Worm (Caenorhabditis elegans) whole organism, L1 larva: Measurements from ENCODE around the gene rfp-1.

Experiments used
- C16A3.4 ChIP-seq: fragments of 150-350 bp; optimal IDR thresholded peaks from 2 replicates; lab custom pipeline; 2014; ENCODE audit warnings: missing biosample characterization, missing genetic modification characterization
- C34B4.2 ChIP-seq: sonication (generic microtip); optimal IDR thresholded peaks from 2 replicates; lab custom pipeline; 2017; ENCODE audit warnings: mild to moderate bottlenecking, missing genetic modification characterization, missing compliant biosample characterization
- aha-1 ChIP-seq: fragments of 150-350 bp; optimal IDR thresholded peaks from 2 replicates; lab custom pipeline; 2014; ENCODE audit warnings: missing biosample characterization, missing genetic modification characterization
- ceh-82 ChIP-seq, 3 experiments: fragments of 150-350 bp in 1 of 3; sonication (generic microtip) in 2 of 3; optimal IDR thresholded peaks; 2 replicates each; lab custom pipeline; 2014 to 2017; ENCODE audit warnings: missing biosample characterization in 3 of 3, missing genetic modification characterization in 3 of 3
- ceh-88 ChIP-seq: fragments of 200-800 bp; sonication (Bioruptor generic); IDR thresholded peaks from 2 replicates; pipeline ENCODE4 v1.3.6; 2022; ENCODE audit warnings: missing genetic modification characterization, missing compliant biosample characterization
- ceh-90 ChIP-seq: sonication (generic microtip); optimal IDR thresholded peaks from 2 replicates; lab custom pipeline; 2016; ENCODE audit warnings: missing genetic modification characterization, missing compliant biosample characterization
- ces-1 ChIP-seq: fragments of 150-350 bp; optimal IDR thresholded peaks from 2 replicates; lab custom pipeline; 2014; ENCODE audit warnings: missing biosample characterization, missing genetic modification reagents, missing genetic modification characterization
- dpl-1 ChIP-seq, 3 experiments: fragments of 150-350 bp in 2 of 3; sonication (generic microtip) in 1 of 3; optimal IDR thresholded peaks; 2 replicates each; lab custom pipeline; 2014 to 2017; ENCODE audit warnings: missing biosample characterization in 3 of 3, missing genetic modification characterization in 3 of 3, missing genetic modification reagents in 3 of 3
- dsc-1 ChIP-seq: sonication (generic microtip); optimal IDR thresholded peaks from 2 replicates; lab custom pipeline; 2016; ENCODE audit warnings: mild to moderate bottlenecking, missing genetic modification characterization, missing compliant biosample characterization
- efl-3 ChIP-seq: fragments of 200-800 bp; sonication (Bioruptor generic); optimal IDR thresholded peaks from 2 replicates; lab custom pipeline; 2018; ENCODE audit warnings: mild to moderate bottlenecking, missing genetic modification characterization, missing compliant biosample characterization
- egl-13 ChIP-seq: sonication (generic microtip); optimal IDR thresholded peaks from 2 replicates; lab custom pipeline; 2016; ENCODE audit warnings: missing genotype, missing genetic modification reagents, missing genetic modification characterization, missing compliant biosample characterization
- ets-5 ChIP-seq: fragments of 200-800 bp; sonication (Bioruptor generic); IDR thresholded peaks from 2 replicates; pipeline ENCODE4 v1.3.6; 2022; ENCODE audit warnings: missing genetic modification characterization, missing compliant biosample characterization
- fkh-8 ChIP-seq: sonication (generic microtip); optimal IDR thresholded peaks from 2 replicates; lab custom pipeline; 2016; ENCODE audit warnings: mild to moderate bottlenecking, missing genetic modification characterization, missing compliant biosample characterization
- grh-1 ChIP-seq: fragments of 200-800 bp; sonication (Bioruptor generic); IDR thresholded peaks from 2 replicates; pipeline ENCODE4 v1.3.6; 2022; ENCODE audit warnings: missing genetic modification reagents, missing genetic modification characterization, missing compliant biosample characterization
- hpl-2 ChIP-seq: fragments of 150-350 bp; optimal IDR thresholded peaks from 2 replicates; lab custom pipeline; 2014; ENCODE audit warnings: missing biosample characterization, missing genetic modification reagents, missing genetic modification characterization
- isw-1 ChIP-seq: fragments of 200-800 bp; sonication (Bioruptor generic); IDR thresholded peaks from 2 replicates; pipeline ENCODE4 v1.3.6; 2022; ENCODE audit warnings: missing genetic modification characterization, missing compliant biosample characterization
- lin-14 ChIP-seq: fragments of 200-800 bp; sonication (Bioruptor generic); optimal IDR thresholded peaks from 2 replicates; lab custom pipeline; 2018; ENCODE audit warnings: mild to moderate bottlenecking, missing genetic modification characterization, moderate library complexity, missing compliant biosample characterization
- lin-15B ChIP-seq: fragments of 150-350 bp; sonication (generic microtip); optimal IDR thresholded peaks from 3 replicates; lab custom pipeline; 2014; ENCODE audit warnings: missing biosample characterization, missing genetic modification characterization
- lir-3 ChIP-seq: sonication (generic microtip); optimal IDR thresholded peaks from 2 replicates; lab custom pipeline; 2016; ENCODE audit warnings: mild to moderate bottlenecking, missing genetic modification characterization, moderate library complexity, missing compliant biosample characterization; ENCODE audit not compliant: poor library complexity
- lsy-2 ChIP-seq, 2 experiments: fragments of 150-350 bp; optimal IDR thresholded peaks; 2 replicates each; lab custom pipeline; 2014; ENCODE audit warnings: missing biosample characterization in 2 of 2, missing genetic modification characterization in 2 of 2
- mab-9 ChIP-seq: fragments of 200-800 bp; sonication (Bioruptor generic); IDR thresholded peaks from 2 replicates; pipeline ENCODE4 v1.3.6; 2022; ENCODE audit warnings: missing genetic modification reagents, missing genetic modification characterization, missing compliant biosample characterization
- mdl-1 ChIP-seq, 2 experiments: fragments of 150-350 bp; optimal IDR thresholded peaks; 2 replicates each; lab custom pipeline; 2014 to 2017; ENCODE audit warnings: missing biosample characterization in 2 of 2, missing genetic modification characterization in 2 of 2, inconsistent platforms in 1 of 2
- mep-1 ChIP-seq: fragments of 150-350 bp; optimal IDR thresholded peaks from 2 replicates; lab custom pipeline; 2014; ENCODE audit warnings: missing biosample characterization, missing genetic modification characterization
- nhr-19 ChIP-seq: fragments of 200-800 bp; sonication (Bioruptor generic); conservative IDR thresholded peaks from 2 replicates; pipeline ENCODE4 v1.3.6; 2022; ENCODE audit warnings: missing genetic modification characterization, missing compliant biosample characterization
- nhr-20 ChIP-seq: sonication (generic microtip); optimal IDR thresholded peaks from 2 replicates; lab custom pipeline; 2016; ENCODE audit warnings: mild to moderate bottlenecking, missing genetic modification characterization, missing compliant biosample characterization
- nhr-76 ChIP-seq: sonication (generic microtip); optimal IDR thresholded peaks from 2 replicates; lab custom pipeline; 2017; ENCODE audit warnings: missing biosample characterization, missing genetic modification characterization
- nhr-77 ChIP-seq: fragments of 150-350 bp; optimal IDR thresholded peaks from 2 replicates; lab custom pipeline; 2014; ENCODE audit warnings: missing biosample characterization, missing genetic modification characterization
- pax-3 ChIP-seq: fragments of 200-800 bp; sonication (Bioruptor generic); optimal IDR thresholded peaks from 2 replicates; lab custom pipeline; 2018; ENCODE audit warnings: mild to moderate bottlenecking, missing genetic modification characterization, moderate library complexity, missing compliant biosample characterization
- snpc-4 ChIP-seq: fragments of 150-350 bp; optimal IDR thresholded peaks from 2 replicates; lab custom pipeline; 2014; ENCODE audit warnings: missing biosample characterization, missing genetic modification characterization
- snu-23 ChIP-seq: sonication (generic microtip); optimal IDR thresholded peaks from 2 replicates; lab custom pipeline; 2016; ENCODE audit warnings: missing genetic modification characterization, missing compliant biosample characterization
- sup-37 ChIP-seq: fragments of 200-800 bp; sonication (Bioruptor generic); optimal IDR thresholded peaks from 2 replicates; lab custom pipeline; 2018; ENCODE audit warnings: mild to moderate bottlenecking, missing genetic modification characterization, missing compliant biosample characterization
- swsn-7 ChIP-seq: sonication (generic microtip); optimal IDR thresholded peaks from 2 replicates; lab custom pipeline; 2016; ENCODE audit warnings: missing genetic modification characterization, missing compliant biosample characterization
- tlp-1 ChIP-seq: fragments of 150-350 bp; optimal IDR thresholded peaks from 2 replicates; lab custom pipeline; 2014; ENCODE audit warnings: missing biosample characterization, missing genetic modification characterization
- unc-62 ChIP-seq: fragments of 150-350 bp; optimal IDR thresholded peaks from 2 replicates; lab custom pipeline; 2014; ENCODE audit warnings: missing biosample characterization, missing genetic modification reagents, missing genetic modification characterization
- unc-86 ChIP-seq: sonication (generic microtip); optimal IDR thresholded peaks from 2 replicates; lab custom pipeline; 2016; ENCODE audit warnings: missing genetic modification characterization, missing compliant biosample characterization
- unc-98 ChIP-seq: fragments of 200-800 bp; sonication (Bioruptor generic); IDR thresholded peaks from 2 replicates; pipeline ENCODE4 v1.3.6; 2022; ENCODE audit warnings: missing genetic modification characterization, missing compliant biosample characterization
- vab-15 ChIP-seq: sonication (generic microtip); optimal IDR thresholded peaks from 2 replicates; lab custom pipeline; 2017; ENCODE audit warnings: missing genotype, mild to moderate bottlenecking, missing genetic modification characterization, missing compliant biosample characterization
- zag-1 ChIP-seq: fragments of 150-350 bp; optimal IDR thresholded peaks from 2 replicates; lab custom pipeline; 2014; ENCODE audit warnings: missing biosample characterization, missing genetic modification characterization
- zip-4 ChIP-seq: fragments of 200-800 bp; sonication (Bioruptor generic); optimal IDR thresholded peaks from 2 replicates; lab custom pipeline; 2018; ENCODE audit warnings: mild to moderate bottlenecking, missing genetic modification characterization, moderate library complexity, missing compliant biosample characterization
- ztf-4 ChIP-seq: fragments of 150-350 bp; optimal IDR thresholded peaks from 2 replicates; lab custom pipeline; 2014; ENCODE audit warnings: missing biosample characterization, missing genetic modification characterization

rfp-1 gene

DNA sequence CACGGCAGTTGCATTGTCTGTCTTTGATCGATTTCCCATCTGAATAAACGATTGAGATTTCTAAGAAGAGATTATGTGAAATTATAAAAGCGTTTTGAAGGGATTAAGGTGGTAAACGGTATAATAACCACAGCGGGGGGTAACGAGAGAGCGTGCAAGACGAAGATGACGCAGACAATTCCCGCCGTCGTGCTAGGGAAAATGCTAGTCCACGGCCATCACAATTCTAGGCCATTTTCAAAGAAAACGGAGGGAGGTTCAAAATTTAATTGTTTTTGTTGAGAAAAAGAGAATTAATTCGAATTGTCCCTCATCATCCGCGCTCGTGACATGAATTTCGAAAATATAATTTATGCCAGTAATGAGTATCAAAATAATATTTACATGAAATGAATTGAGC lies 39.3 kb upstream of the rfp-1 start, which contains the start of gene F10E9.11 (continued):
- no peak for TF ChIP-seq ces-1 (GFP tag; lab: Kevin White, UChicago)
- peak; percentile 48 for TF ChIP-seq zip-4
- no peak for TF ChIP-seq nhr-76 (tag; lab: Kevin White, UChicago)
- TF ChIP-seq unc-86 (tag; lab: Kevin White, UChicago): peak; percentile 74
- no peak; the same call in 1 of the 2 replicates for TF ChIP-seq grh-1 (GFP tag; lab: Robert Waterston, UW)
- no peak for TF ChIP-seq zag-1 (tag; lab: Kevin White, UChicago)
- peak; percentile 85 for TF ChIP-seq swsn-7 (tag; lab: Kevin White, UChicago)
- TF ChIP-seq snpc-4 (tag; lab: Kevin White, UChicago): peak; percentile 51
- peak; percentile 92 for TF ChIP-seq ceh-90 (tag; lab: Kevin White, UChicago)
- TF ChIP-seq nhr-77: peak; percentile 36
- TF ChIP-seq mdl-1 (tag; optimal IDR thresholded peaks at IDR 0.05; lab: Kevin White, UChicago): peak in 1 of 2 experiments; percentile 62
- peak; percentile 57 for TF ChIP-seq ztf-4 (tag; lab: Kevin White, UChicago)
- TF ChIP-seq snu-23 (GFP tag; lab: Kevin White, UChicago): peak; percentile 91
- no peak for TF ChIP-seq tlp-1
- peak; percentile 53; the same call in 1 of the 2 replicates for TF ChIP-seq ceh-88 (GFP tag; lab: Robert Waterston, UW)
- no peak for TF ChIP-seq hpl-2 (GFP tag; lab: Kevin White, UChicago)
- TF ChIP-seq nhr-20 (tag; lab: Kevin White, UChicago): peak; percentile 86
- TF ChIP-seq nhr-19: peak; percentile 84
- peak; percentile 76 for TF ChIP-seq unc-98 (GFP tag; lab: Robert Waterston, UW)
- TF ChIP-seq isw-1 (GFP tag; lab: Robert Waterston, UW): peak; percentile 76
- peak; percentile 95 for TF ChIP-seq mep-1 (tag; lab: Kevin White, UChicago)
- TF ChIP-seq aha-1 (tag; lab: Kevin White, UChicago): no peak
- TF ChIP-seq unc-62 (GFP tag; lab: Kevin White, UChicago): no peak
- no peak for TF ChIP-seq ets-5 (GFP tag; lab: Robert Waterston, UW)
- TF ChIP-seq mab-9 (GFP tag; lab: Robert Waterston, UW): no peak
- TF ChIP-seq pax-3: peak; percentile 88
- peak; percentile 96 for TF ChIP-seq lir-3 (tag; lab: Kevin White, UChicago)
- peak; percentile 88 to 92 for TF ChIP-seq lsy-2 (tag; optimal IDR thresholded peaks at IDR 0.05; lab: Kevin White, UChicago)
- no peak for TF ChIP-seq efl-3 (GFP tag; lab: Kevin White, UChicago)
- peak; percentile 85 for TF ChIP-seq vab-15
- TF ChIP-seq C34B4.2: no peak
- no peak for TF ChIP-seq sup-37 (GFP tag; lab: Kevin White, UChicago)

ce11 chrIII:8320183-8320582 lies 38.2 kb upstream of the rfp-1 start, which contains the start of gene F10E9.10:
Gene F10E9.10 (minus strand): TSS chrIII:8320283.
- TF ChIP-seq C16A3.4 (tag; lab: Kevin White, UChicago): no peak
- no peak for TF ChIP-seq egl-13 (tag; lab: Kevin White, UChicago)
- TF ChIP-seq ceh-90 (tag; lab: Kevin White, UChicago): no peak

DNA sequence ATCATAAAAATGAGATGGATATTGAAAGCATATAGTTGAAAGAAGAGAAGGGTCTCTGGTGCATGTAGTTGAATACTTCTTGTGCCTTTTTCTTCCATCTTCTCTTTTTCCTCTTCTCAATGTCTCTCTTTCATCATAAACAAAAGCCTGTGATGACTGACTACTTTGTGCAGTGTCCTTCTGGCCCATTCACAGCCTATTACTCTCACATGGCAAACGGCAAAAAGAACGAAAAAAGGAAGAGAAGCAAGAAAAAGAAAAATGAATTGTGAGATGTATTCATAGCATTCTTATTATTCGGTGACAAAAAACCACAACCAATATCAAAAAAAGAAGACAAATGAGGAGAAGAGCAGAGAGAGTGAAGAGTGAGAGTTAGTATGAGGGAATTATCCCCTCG lies 37.2 kb upstream of the rfp-1 start:
- TF ChIP-seq dsc-1 (tag; lab: Kevin White, UChicago): peak; percentile 49
- TF ChIP-seq lin-14: peak; percentile 57
- TF ChIP-seq lin-15B (tag; lab: Kevin White, UChicago): no peak
- peak; percentile 36 for TF ChIP-seq fkh-8 (tag; lab: Kevin White, UChicago)
- peak in 1 of 2 experiments; percentile 14 for TF ChIP-seq lsy-2 (tag; optimal IDR thresholded peaks at IDR 0.05; lab: Kevin White, UChicago)
- no peak for TF ChIP-seq ceh-82 (tag; optimal IDR thresholded peaks at IDR 0.05; lab: Kevin White, UChicago)
- TF ChIP-seq dpl-1 (GFP tag; optimal IDR thresholded peaks at IDR 0.05; lab: Kevin White, UChicago): peak in 1 of 3 experiments; percentile 18
